Worm (Caenorhabditis elegans) whole organism, L2 larva: ENCODE data around the gene K04E7.1.

Source experiments
- C34F6.9 ChIP-seq: fragments of 150-350 bp; optimal IDR thresholded peaks from 2 replicates; lab custom pipeline; 2014; ENCODE audit warnings: missing biosample characterization, missing genetic modification characterization
- alr-1 ChIP-seq: fragments of 150-350 bp; optimal IDR thresholded peaks from 2 replicates; lab custom pipeline; 2014; ENCODE audit warnings: missing biosample characterization, missing genetic modification characterization
- blmp-1 ChIP-seq: sonication (generic microtip); optimal IDR thresholded peaks from 2 replicates; lab custom pipeline; 2017; ENCODE audit warnings: missing genetic modification characterization, mild to moderate bottlenecking, missing compliant biosample characterization, antibody characterized with exemption, moderate library complexity; ENCODE audit not compliant: insufficient read depth
- gmeb-1 ChIP-seq: fragments of 150-350 bp; optimal IDR thresholded peaks from 2 replicates; lab custom pipeline; 2014; ENCODE audit warnings: missing biosample characterization, missing genetic modification characterization
- lsy-2 ChIP-seq, 2 experiments: fragments of 150-350 bp in 1 of 2; sonication (generic microtip) in 1 of 2; optimal IDR thresholded peaks; 2 replicates each; lab custom pipeline; 2014 to 2017; ENCODE audit warnings: missing biosample characterization in 2 of 2, missing genetic modification characterization in 2 of 2
- nhr-25 ChIP-seq: fragments of 150-350 bp; sonication (generic microtip); optimal IDR thresholded peaks from 3 replicates; lab custom pipeline; 2014; ENCODE audit warnings: missing biosample characterization, missing genetic modification characterization
- skn-1 ChIP-seq: sonication (generic microtip); optimal IDR thresholded peaks from 2 replicates; lab custom pipeline; 2017; ENCODE audit warnings: missing biosample characterization, missing genetic modification characterization
- snpc-4 ChIP-seq: fragments of 150-350 bp; optimal IDR thresholded peaks from 2 replicates; lab custom pipeline; 2014; ENCODE audit warnings: missing biosample characterization, missing genetic modification characterization

DNA sequence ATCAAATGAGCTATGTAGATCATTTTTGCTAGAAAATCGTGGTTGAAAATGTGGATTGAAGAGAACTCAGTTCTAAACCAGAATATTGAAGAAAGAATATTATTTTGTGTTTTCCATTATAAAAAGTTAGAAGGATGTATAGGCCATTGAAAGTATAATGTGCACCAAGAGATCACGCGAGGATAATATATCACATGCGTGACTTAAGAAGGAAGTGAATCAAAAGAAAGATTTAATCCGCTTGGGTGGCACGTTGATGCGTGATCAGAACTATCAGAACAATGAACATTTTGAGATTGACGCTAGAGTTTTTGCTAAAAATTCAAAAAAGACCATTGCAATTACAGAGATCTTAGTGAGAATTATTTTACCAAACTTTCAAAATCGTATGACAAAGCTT, 26.0 kb upstream of the K04E7.1 start:
- TF ChIP-seq snpc-4 (tag; lab: Kevin White, UChicago) (no peak), C34F6.9 (no peak), alr-1 (tag; lab: Kevin White, UChicago) (no peak), nhr-25 (tag; lab: Kevin White, UChicago) (no peak), gmeb-1 (no peak), lsy-2 (tag; optimal IDR thresholded peaks at IDR 0.05; lab: Kevin White, UChicago) (no peak), blmp-1 (tag; lab: Kevin White, UChicago) (no peak), skn-1 (tag; lab: Kevin White, UChicago) (no peak)
